Worm (Caenorhabditis elegans) whole organism, early embryonic: ENCODE data around the gene oac-14.

Source experiments
- B0310.2 ChIP-seq: sonication (generic microtip); optimal IDR thresholded peaks from 2 replicates; lab custom pipeline; 2016; ENCODE audit warnings: mild to moderate bottlenecking, missing genetic modification characterization, missing compliant biosample characterization
- F13C5.2 ChIP-seq: sonication (generic microtip); optimal IDR thresholded peaks from 2 replicates; lab custom pipeline; 2017; ENCODE audit warnings: mild to moderate bottlenecking, missing genetic modification characterization, inconsistent platforms, missing compliant biosample characterization
- aly-1 ChIP-seq: sonication (generic microtip); optimal IDR thresholded peaks from 2 replicates; lab custom pipeline; 2016; ENCODE audit warnings: missing genetic modification characterization, missing compliant biosample characterization
- ama-1 ChIP-seq: fragments of 150-350 bp; optimal IDR thresholded peaks from 2 replicates; lab custom pipeline; 2014
- ets-7 ChIP-seq: sonication (generic microtip); optimal IDR thresholded peaks from 2 replicates; lab custom pipeline; 2016; ENCODE audit warnings: missing genotype, missing genetic modification characterization, missing compliant biosample characterization
- flt-1 ChIP-seq: fragments of 200-800 bp; sonication (Bioruptor generic); IDR thresholded peaks from 2 replicates; pipeline ENCODE4 v1.3.6; 2022; ENCODE audit warnings: missing genetic modification characterization, missing compliant biosample characterization
- hmbx-1 ChIP-seq: sonication (generic microtip); optimal IDR thresholded peaks from 2 replicates; lab custom pipeline; 2016; ENCODE audit warnings: mild to moderate bottlenecking, missing genetic modification characterization, missing compliant biosample characterization
- hnd-1 ChIP-seq: sonication (generic microtip); optimal IDR thresholded peaks from 2 replicates; lab custom pipeline; 2016; ENCODE audit warnings: missing genetic modification characterization, missing compliant biosample characterization
- pes-1 ChIP-seq: fragments of 200-800 bp; sonication (Bioruptor generic); IDR thresholded peaks from 2 replicates; pipeline ENCODE4 v1.3.6; 2022; ENCODE audit warnings: missing genetic modification reagents, missing genetic modification characterization, missing compliant biosample characterization
- sea-1 ChIP-seq: fragments of 200-800 bp; sonication (Bioruptor generic); conservative IDR thresholded peaks from 2 replicates; pipeline ENCODE4 v1.3.6; 2022; ENCODE audit warnings: missing genetic modification characterization, missing compliant biosample characterization

DNA sequence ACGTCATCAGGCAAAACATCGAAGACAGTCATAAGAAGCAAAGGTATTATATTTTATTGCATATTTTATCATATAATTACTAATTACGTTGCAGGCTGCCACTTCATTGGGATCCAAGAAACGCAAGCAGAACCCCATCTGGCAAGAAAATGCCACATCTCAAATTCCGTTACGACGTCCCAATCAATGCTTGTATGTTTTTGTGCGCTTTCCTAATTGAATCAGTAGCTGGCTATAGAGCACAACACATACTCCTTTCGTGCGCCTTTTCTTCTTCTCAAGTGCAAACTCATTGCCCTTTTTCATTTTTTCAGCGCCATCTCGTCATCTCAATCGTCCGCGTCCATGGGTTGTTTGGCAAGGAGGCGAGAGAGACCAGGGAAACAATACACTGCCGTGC lies 9.1 kb upstream of the oac-14 start:
- no peak for TF ChIP-seq ets-7 (tag; lab: Kevin White, UChicago)
- no peak for TF ChIP-seq F13C5.2 (tag; lab: Kevin White, UChicago)
- TF ChIP-seq hmbx-1 (tag; lab: Kevin White, UChicago), result no peak
- TF ChIP-seq aly-1, result no peak
- TF ChIP-seq ama-1 (lab: Kevin White, UChicago), result no peak
- no peak for TF ChIP-seq B0310.2 (tag; lab: Kevin White, UChicago)
- no peak for TF ChIP-seq sea-1 (GFP tag; lab: Robert Waterston, UW)
- no peak for TF ChIP-seq pes-1 (GFP tag; lab: Robert Waterston, UW)
- TF ChIP-seq flt-1 (GFP tag; lab: Robert Waterston, UW), result no peak
- no peak for TF ChIP-seq hnd-1 (tag; lab: Kevin White, UChicago)
